Fruit fly (Drosophila melanogaster) whole organism, pupa: Measurements from ENCODE around the gene CG13380.
A peak's percentile ranks its signal among the peaks of the same experiment; 100 is the strongest.

Experiments used
- CG10348 ChIP-seq: fragments of 200-800 bp; sonication (Bioruptor generic); IDR thresholded peaks from 2 replicates; pipeline ENCODE4 v1.3.6; 2022; ENCODE audit warnings: missing biosample characterization, missing genetic modification characterization
- CG12605 ChIP-seq: fragments of 200-800 bp; sonication (Bioruptor generic); IDR thresholded peaks from 2 replicates; pipeline ENCODE4 v1.3.6; 2022; ENCODE audit warnings: missing biosample characterization, missing genetic modification characterization
- CG13204 ChIP-seq: fragments of 200-800 bp; sonication (Bioruptor generic); optimal IDR thresholded peaks from 2 replicates; lab custom pipeline; 2018; ENCODE audit warnings: missing biosample characterization, mild to moderate bottlenecking, missing genetic modification characterization, moderate library complexity
- CG14655 ChIP-seq: fragments of 200-800 bp; sonication (Bioruptor generic); optimal IDR thresholded peaks from 3 replicates; lab custom pipeline; 2017; ENCODE audit warnings: mild to moderate bottlenecking, missing biosample characterization, missing genetic modification reagents, missing genetic modification characterization
- CG15710 ChIP-seq: fragments of 200-800 bp; sonication (Bioruptor generic); optimal IDR thresholded peaks from 2 replicates; lab custom pipeline; 2018; ENCODE audit warnings: missing biosample characterization, mild to moderate bottlenecking, missing genetic modification characterization, moderate library complexity
- CG17806 ChIP-seq: fragments of 200-800 bp; sonication (Bioruptor generic); optimal IDR thresholded peaks from 2 replicates; lab custom pipeline; 2018; ENCODE audit warnings: missing biosample characterization, mild to moderate bottlenecking, missing genetic modification characterization, moderate library complexity
- CG32121 ChIP-seq: fragments of 200-800 bp; sonication (Bioruptor generic); IDR thresholded peaks from 2 replicates; pipeline ENCODE4 v1.3.6; 2022; ENCODE audit warnings: missing biosample characterization, missing genetic modification characterization
- CG34367 ChIP-seq: fragments of 200-800 bp; sonication (Bioruptor generic); optimal IDR thresholded peaks from 2 replicates; lab custom pipeline; 2018; ENCODE audit warnings: missing biosample characterization, mild to moderate bottlenecking, missing genetic modification characterization
- CG4496 ChIP-seq: fragments of 200-800 bp; sonication (Bioruptor generic); IDR thresholded peaks from 3 replicates; pipeline ENCODE4 v1.3.6; 2022; ENCODE audit warnings: missing biosample characterization, missing genetic modification characterization
- CG8159 ChIP-seq: fragments of 200-800 bp; sonication (Bioruptor generic); optimal IDR thresholded peaks from 3 replicates; lab custom pipeline; 2018; ENCODE audit warnings: missing biosample characterization, mild to moderate bottlenecking, missing genetic modification characterization, moderate library complexity
- CG8301 ChIP-seq: fragments of 200-800 bp; sonication (Bioruptor generic); optimal IDR thresholded peaks from 2 replicates; lab custom pipeline; 2018; ENCODE audit warnings: missing biosample characterization, mild to moderate bottlenecking, missing genetic modification characterization
- CG9948 ChIP-seq: fragments of 200-800 bp; sonication (Bioruptor generic); optimal IDR thresholded peaks from 2 replicates; lab custom pipeline; 2018; ENCODE audit warnings: missing biosample characterization, mild to moderate bottlenecking, missing genetic modification characterization, moderate library complexity
- D1 ChIP-seq: fragments of 200-800 bp; sonication (Bioruptor generic); optimal IDR thresholded peaks from 2 replicates; lab custom pipeline; 2018; ENCODE audit warnings: missing biosample characterization, mild to moderate bottlenecking, missing genetic modification characterization, moderate library complexity
- EcR ChIP-seq: fragments of 200-800 bp; sonication (Bioruptor generic); optimal IDR thresholded peaks from 3 replicates; lab custom pipeline; 2019; ENCODE audit warnings: missing biosample characterization, missing genetic modification characterization, mild to moderate bottlenecking, moderate library complexity, missing genetic modification reagents
- Ets98B ChIP-seq: fragments of 200-800 bp; sonication (Bioruptor generic); IDR thresholded peaks from 2 replicates; pipeline ENCODE4 v1.3.6; 2022; ENCODE audit warnings: missing biosample characterization, missing genetic modification characterization
- Pif1A ChIP-seq: fragments of 200-800 bp; sonication (Bioruptor generic); optimal IDR thresholded peaks from 3 replicates; lab custom pipeline; 2016; ENCODE audit warnings: missing biosample characterization, missing genetic modification characterization
- Pif1B ChIP-seq: fragments of 200-800 bp; sonication (Bioruptor generic); optimal IDR thresholded peaks from 3 replicates; lab custom pipeline; 2016; ENCODE audit warnings: missing biosample characterization, missing genetic modification characterization
- Snoo ChIP-seq: fragments of 200-800 bp; sonication (Bioruptor generic); optimal IDR thresholded peaks from 3 replicates; lab custom pipeline; 2017; ENCODE audit warnings: missing biosample characterization, mild to moderate bottlenecking, missing genetic modification characterization, inconsistent platforms
- fd96Ca ChIP-seq: fragments of 200-800 bp; sonication (Bioruptor generic); IDR thresholded peaks from 3 replicates; pipeline ENCODE4 v1.3.6; 2022; ENCODE audit warnings: missing biosample characterization, missing genetic modification characterization
- gl ChIP-seq: fragments of 200-800 bp; sonication (Bioruptor generic); optimal IDR thresholded peaks from 2 replicates; lab custom pipeline; 2018; ENCODE audit warnings: missing biosample characterization, mild to moderate bottlenecking, missing genetic modification characterization
- rn ChIP-seq: fragments of 200-800 bp; sonication (Bioruptor generic); IDR thresholded peaks from 2 replicates; pipeline ENCODE4 v1.3.6; 2022; ENCODE audit warnings: missing biosample characterization, missing genetic modification characterization

CG13380 gene

dm6 chr3L:18632187-18632635 lies 14.5 kb upstream of the CG13380 start:
- TF ChIP-seq CG10348 (GFP tag; lab: Robert Waterston, UW) (no peak), CG34367 (tag; lab: Kevin White, UChicago) (no peak), CG4496 (GFP tag; lab: Robert Waterston, UW) (no peak), CG8159 (tag; lab: Kevin White, UChicago) (no peak), CG32121 (no peak), CG15710 (no peak), Pif1A (GFP tag; lab: Kevin White, UChicago) (no peak), CG12605 (GFP tag; lab: Robert Waterston, UW) (no peak), D1 (tag; lab: Kevin White, UChicago) (no peak), CG14655 (GFP tag; lab: Kevin White, UChicago) (no peak), EcR (GFP tag; lab: Kevin White, UChicago) (no peak), fd96Ca (no peak), rn (GFP tag; lab: Robert Waterston, UW) (no peak), CG8301 (tag; lab: Kevin White, UChicago) (no peak), Snoo (tag; lab: Kevin White, UChicago) (no peak)

- TF ChIP-seq CG8301 (tag; lab: Kevin White, UChicago) (no peak), CG10348 (GFP tag; lab: Robert Waterston, UW) (no peak), CG15710 (no peak), rn (GFP tag; lab: Robert Waterston, UW) (no peak), CG13204 (GFP tag; lab: Kevin White, UChicago) (no peak), Ets98B (no peak), Snoo (tag; lab: Kevin White, UChicago) (no peak), CG12605 (GFP tag; lab: Robert Waterston, UW) (no peak), CG8159 (tag; lab: Kevin White, UChicago) (no peak), gl (no peak), CG9948 (tag; lab: Kevin White, UChicago) (no peak), CG4496 (GFP tag; lab: Robert Waterston, UW) (no peak), Pif1A (GFP tag; lab: Kevin White, UChicago) (no peak), CG34367 (tag; lab: Kevin White, UChicago) (no peak), Pif1B (GFP tag; lab: Kevin White, UChicago) (no peak), CG14655 (GFP tag; lab: Kevin White, UChicago) (no peak), EcR (GFP tag; lab: Kevin White, UChicago) (no peak), CG17806 (no peak)
Measured at dm6 chr3L:18629874-18630273, 12.1 kb upstream of the CG13380 start.

dm6 chr3L:18628458-18628857 lies 10.7 kb upstream of the CG13380 start:
- no peak for TF ChIP-seq CG14655 (GFP tag; lab: Kevin White, UChicago)

dm6 chr3L:18627657-18628455 lies 10.1 kb upstream of the CG13380 start:
- peak; percentile 58 for TF ChIP-seq CG13204 (GFP tag; lab: Kevin White, UChicago)
- no peak for TF ChIP-seq EcR (GFP tag; lab: Kevin White, UChicago)
- no peak for TF ChIP-seq gl
- peak; percentile 66 for TF ChIP-seq CG8301 (tag; lab: Kevin White, UChicago)
- TF ChIP-seq Snoo (tag; lab: Kevin White, UChicago): no peak
- no peak for TF ChIP-seq D1 (tag; lab: Kevin White, UChicago)
- peak; percentile 73 for TF ChIP-seq CG14655 (GFP tag; lab: Kevin White, UChicago)
- no peak for TF ChIP-seq Pif1A (GFP tag; lab: Kevin White, UChicago)
- no peak for TF ChIP-seq rn (GFP tag; lab: Robert Waterston, UW)
- no peak for TF ChIP-seq CG17806
- TF ChIP-seq CG32121: no peak
- TF ChIP-seq CG10348 (GFP tag; lab: Robert Waterston, UW): no peak
- TF ChIP-seq Ets98B: no peak
- peak; percentile 13; the same call in 1 of the 2 replicates for TF ChIP-seq CG12605 (GFP tag; lab: Robert Waterston, UW)
- TF ChIP-seq fd96Ca: no peak; the same call in 2 of the 3 replicates
- no peak for TF ChIP-seq CG8159 (tag; lab: Kevin White, UChicago)
- no peak for TF ChIP-seq CG15710
- no peak for TF ChIP-seq CG34367 (tag; lab: Kevin White, UChicago)
- no peak for TF ChIP-seq CG9948 (tag; lab: Kevin White, UChicago)
- TF ChIP-seq Pif1B (GFP tag; lab: Kevin White, UChicago): no peak
- TF ChIP-seq CG4496 (GFP tag; lab: Robert Waterston, UW): no peak; the same call in 2 of the 3 replicates

- no peak for TF ChIP-seq CG15710
- TF ChIP-seq Pif1B (GFP tag; lab: Kevin White, UChicago): no peak
- TF ChIP-seq CG8159 (tag; lab: Kevin White, UChicago): no peak
- no peak for TF ChIP-seq CG34367 (tag; lab: Kevin White, UChicago)
- peak; percentile 30; the same call in 1 of the 2 replicates for TF ChIP-seq CG12605 (GFP tag; lab: Robert Waterston, UW)
- no peak for TF ChIP-seq Snoo (tag; lab: Kevin White, UChicago)
- no peak for TF ChIP-seq gl
- peak; percentile 44 for TF ChIP-seq CG14655 (GFP tag; lab: Kevin White, UChicago)
- peak; percentile 61; the same call in 1 of the 3 replicates for TF ChIP-seq fd96Ca
- peak; percentile 72 for TF ChIP-seq CG32121
- TF ChIP-seq Ets98B: peak; percentile 55
- no peak for TF ChIP-seq CG17806
- TF ChIP-seq CG8301 (tag; lab: Kevin White, UChicago): peak; percentile 42
- 0 out of 2 replicates have a peak, but pooled peaks have one; percentile 7 for TF ChIP-seq rn (GFP tag; lab: Robert Waterston, UW)
- TF ChIP-seq D1 (tag; lab: Kevin White, UChicago): no peak
- TF ChIP-seq CG13204 (GFP tag; lab: Kevin White, UChicago): no peak
- TF ChIP-seq Pif1A (GFP tag; lab: Kevin White, UChicago): peak; percentile 49
- peak; percentile 2 for TF ChIP-seq CG9948 (tag; lab: Kevin White, UChicago)
- TF ChIP-seq CG10348 (GFP tag; lab: Robert Waterston, UW): no peak
- no peak for TF ChIP-seq EcR (GFP tag; lab: Kevin White, UChicago)
- peak; percentile 66; the same call in 1 of the 3 replicates for TF ChIP-seq CG4496 (GFP tag; lab: Robert Waterston, UW)
Measured at dm6 chr3L:18626451-18627079, 8.8 kb upstream of the CG13380 start.
